Fruit fly (Drosophila melanogaster): ENCODE measurements around the gene Or98b.

DNA sequence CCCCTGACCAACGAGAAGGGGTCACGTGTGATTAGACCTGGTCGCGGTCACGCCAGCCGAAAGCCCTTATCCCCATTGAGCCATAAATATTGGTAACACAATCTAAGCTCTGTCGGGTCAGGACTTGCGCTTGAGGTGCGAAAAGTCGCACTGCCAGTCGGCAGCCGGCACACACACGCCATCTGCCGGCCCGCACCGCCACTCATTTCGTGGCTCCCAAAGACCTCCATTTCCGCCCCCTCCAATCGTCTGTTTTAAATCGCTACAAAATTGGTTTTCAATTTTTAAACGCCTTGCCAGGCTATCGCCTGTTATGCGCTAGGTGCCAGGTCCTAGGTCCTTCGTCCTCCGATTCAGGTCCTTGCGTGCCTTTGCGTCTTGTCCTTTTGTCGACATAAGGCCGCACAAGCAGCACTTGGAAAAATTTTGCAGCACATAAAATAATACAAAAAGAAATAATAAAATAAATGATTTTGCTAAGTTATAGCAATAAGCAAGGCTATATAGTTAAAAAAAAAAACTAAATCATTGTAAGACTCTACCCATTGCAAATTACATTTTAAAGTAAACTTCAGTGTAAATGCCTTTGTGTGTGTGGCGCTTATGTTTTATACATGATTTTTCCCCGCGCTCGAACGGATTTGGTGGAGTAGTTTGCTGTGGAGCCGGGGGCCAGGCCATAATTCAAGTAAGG is 34.7 kb upstream of the Or98b start:
- TF ChIP-seq tj (GFP tag; optimal IDR thresholded peaks at IDR 0.05), result no peak
- no peak for TF ChIP-seq cnc (optimal IDR thresholded peaks at IDR 0.05)
- TF ChIP-seq CG14711 (tag; optimal IDR thresholded peaks at IDR 0.05), result no peak
- TF ChIP-seq CG11617 (GFP tag; optimal IDR thresholded peaks at IDR 0.05), result no peak

Data from whole organism, adult.